Fruit fly (Drosophila melanogaster) S2 (cell line): ENCODE data around the gene Drsl6.

ENCODE experiments used
- CG8478 ChIP-seq: fragments of >200 bp; optimal IDR thresholded peaks from 2 replicates; lab custom pipeline; 2018
- CTCF ChIP-seq, 2 experiments: fragments of >200 bp; optimal IDR thresholded peaks; 2 replicates each; lab custom pipeline; 2018

DNA sequence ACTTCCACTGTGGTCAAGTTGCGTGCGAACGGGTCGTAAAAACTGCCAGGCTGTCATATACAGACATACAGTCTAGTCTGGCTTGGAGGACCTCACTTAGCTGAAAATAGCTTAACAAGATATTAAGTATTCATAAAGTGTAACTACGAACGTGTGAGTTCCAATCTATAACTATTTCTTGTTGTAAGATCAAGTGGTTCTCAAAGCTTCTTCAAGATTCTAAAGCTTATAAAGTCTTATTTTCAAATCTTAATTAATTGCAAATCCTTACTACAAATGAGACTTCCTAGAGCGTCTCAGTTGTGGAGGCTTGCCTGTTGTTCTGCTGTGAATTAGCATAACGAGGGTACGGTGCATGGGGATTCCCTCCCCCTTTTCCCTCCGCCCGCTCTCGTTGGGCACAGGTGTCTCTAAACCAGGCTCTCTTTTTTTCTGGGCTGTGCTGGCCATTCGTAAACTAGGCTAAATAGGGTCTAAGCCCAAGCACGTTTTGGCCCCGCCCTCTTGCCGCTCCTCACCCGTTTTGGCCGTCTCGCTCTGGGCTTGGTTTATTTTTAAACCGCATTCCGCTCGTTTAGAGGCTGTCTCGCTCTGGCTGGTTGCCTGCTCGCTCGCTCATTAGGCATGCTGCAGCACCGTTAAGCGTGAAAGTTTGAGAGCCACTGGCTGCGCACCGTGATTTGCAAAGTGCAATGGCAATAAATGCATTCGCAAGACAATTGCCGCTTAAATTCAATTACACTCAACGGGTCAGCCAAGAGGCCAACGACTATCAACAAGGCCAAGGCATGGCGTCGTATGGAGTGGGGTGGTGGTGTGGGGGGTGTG, 2.0 kb upstream of the Drsl6 start:
- TF ChIP-seq CG8478 (lab: Kevin White, UChicago) (no peak), CTCF (optimal IDR thresholded peaks at IDR 0.05; lab: Kevin White, UChicago) (no peak)
